Worm (Caenorhabditis elegans) whole organism, early embryonic: ENCODE measurements around the gene hlh-30.
A peak's percentile ranks its signal among the peaks of the same experiment; 100 is the strongest.

Experiments
- B0310.2 ChIP-seq: sonication (generic microtip); optimal IDR thresholded peaks from 2 replicates; lab custom pipeline; 2016; ENCODE audit warnings: mild to moderate bottlenecking, missing genetic modification characterization, missing compliant biosample characterization
- F13C5.2 ChIP-seq: sonication (generic microtip); optimal IDR thresholded peaks from 2 replicates; lab custom pipeline; 2017; ENCODE audit warnings: mild to moderate bottlenecking, missing genetic modification characterization, inconsistent platforms, missing compliant biosample characterization
- aly-1 ChIP-seq: sonication (generic microtip); optimal IDR thresholded peaks from 2 replicates; lab custom pipeline; 2016; ENCODE audit warnings: missing genetic modification characterization, missing compliant biosample characterization
- ama-1 ChIP-seq: fragments of 150-350 bp; optimal IDR thresholded peaks from 2 replicates; lab custom pipeline; 2014
- ceh-13 ChIP-seq: fragments of 200-800 bp; sonication (Bioruptor generic); optimal IDR thresholded peaks from 2 replicates; lab custom pipeline; 2018; ENCODE audit warnings: mild to moderate bottlenecking, missing genetic modification characterization, missing compliant biosample characterization
- ceh-36 ChIP-seq: sonication (generic microtip); optimal IDR thresholded peaks from 2 replicates; lab custom pipeline; 2016; ENCODE audit warnings: missing genetic modification characterization, inconsistent platforms, missing compliant biosample characterization
- flt-1 ChIP-seq: fragments of 200-800 bp; sonication (Bioruptor generic); IDR thresholded peaks from 2 replicates; pipeline ENCODE4 v1.3.6; 2022; ENCODE audit warnings: missing genetic modification characterization, missing compliant biosample characterization
- hmbx-1 ChIP-seq: sonication (generic microtip); optimal IDR thresholded peaks from 2 replicates; lab custom pipeline; 2016; ENCODE audit warnings: mild to moderate bottlenecking, missing genetic modification characterization, missing compliant biosample characterization
- hmg-4 ChIP-seq: fragments of 200-800 bp; sonication (Bioruptor generic); optimal IDR thresholded peaks from 2 replicates; lab custom pipeline; 2018; ENCODE audit warnings: mild to moderate bottlenecking, missing genetic modification characterization, missing compliant biosample characterization
- hnd-1 ChIP-seq: sonication (generic microtip); optimal IDR thresholded peaks from 2 replicates; lab custom pipeline; 2016; ENCODE audit warnings: missing genetic modification characterization, missing compliant biosample characterization
- scrt-1 ChIP-seq: fragments of 200-800 bp; sonication (Bioruptor generic); IDR thresholded peaks from 2 replicates; pipeline ENCODE4 v1.3.6; 2022; ENCODE audit warnings: missing genetic modification characterization, missing compliant biosample characterization
- sea-1 ChIP-seq: fragments of 200-800 bp; sonication (Bioruptor generic); conservative IDR thresholded peaks from 2 replicates; pipeline ENCODE4 v1.3.6; 2022; ENCODE audit warnings: missing genetic modification characterization, missing compliant biosample characterization
- tbx-11 ChIP-seq: fragments of 200-800 bp; sonication (Bioruptor generic); IDR thresholded peaks from 2 replicates; pipeline ENCODE4 v1.3.6; 2022; ENCODE audit warnings: missing genetic modification characterization, missing compliant biosample characterization

ce11 chrIV:4070810-4071209 lies 36.1 kb upstream of the hlh-30 start:
- TF ChIP-seq hnd-1 (tag; lab: Kevin White, UChicago), result no peak
- TF ChIP-seq ceh-13 (GFP tag; lab: Kevin White, UChicago), result no peak
- no peak for TF ChIP-seq B0310.2 (tag; lab: Kevin White, UChicago)
- TF ChIP-seq ama-1 (lab: Kevin White, UChicago), result no peak
- TF ChIP-seq flt-1 (GFP tag; lab: Robert Waterston, UW), result no peak
- TF ChIP-seq hmg-4 (GFP tag; lab: Kevin White, UChicago), result no peak
- no peak for TF ChIP-seq tbx-11 (GFP tag; lab: Robert Waterston, UW)
- TF ChIP-seq ceh-36 (tag; lab: Kevin White, UChicago), result no peak
- peak; percentile 63; the same call in 1 of the 2 replicates for TF ChIP-seq scrt-1
- no peak for TF ChIP-seq F13C5.2 (tag; lab: Kevin White, UChicago)
- no peak for TF ChIP-seq hmbx-1 (tag; lab: Kevin White, UChicago)
- 0 out of 2 replicates have a peak, but pooled peaks have one; percentile 10 for TF ChIP-seq sea-1 (GFP tag; lab: Robert Waterston, UW)
- TF ChIP-seq aly-1, result no peak
